Worm (Caenorhabditis elegans) whole organism, early embryonic: ENCODE measurements around the gene H04D03.4.

Source experiments
- B0310.2 ChIP-seq: sonication (generic microtip); optimal IDR thresholded peaks from 2 replicates; lab custom pipeline; 2016; ENCODE audit warnings: mild to moderate bottlenecking, missing genetic modification characterization, missing compliant biosample characterization
- aly-1 ChIP-seq: sonication (generic microtip); optimal IDR thresholded peaks from 2 replicates; lab custom pipeline; 2016; ENCODE audit warnings: missing genetic modification characterization, missing compliant biosample characterization
- ama-1 ChIP-seq: fragments of 150-350 bp; optimal IDR thresholded peaks from 2 replicates; lab custom pipeline; 2014
- ceh-13 ChIP-seq: fragments of 200-800 bp; sonication (Bioruptor generic); optimal IDR thresholded peaks from 2 replicates; lab custom pipeline; 2018; ENCODE audit warnings: mild to moderate bottlenecking, missing genetic modification characterization, missing compliant biosample characterization
- ceh-36 ChIP-seq: sonication (generic microtip); optimal IDR thresholded peaks from 2 replicates; lab custom pipeline; 2016; ENCODE audit warnings: missing genetic modification characterization, inconsistent platforms, missing compliant biosample characterization
- flt-1 ChIP-seq: fragments of 200-800 bp; sonication (Bioruptor generic); IDR thresholded peaks from 2 replicates; pipeline ENCODE4 v1.3.6; 2022; ENCODE audit warnings: missing genetic modification characterization, missing compliant biosample characterization
- hmbx-1 ChIP-seq: sonication (generic microtip); optimal IDR thresholded peaks from 2 replicates; lab custom pipeline; 2016; ENCODE audit warnings: mild to moderate bottlenecking, missing genetic modification characterization, missing compliant biosample characterization
- hmg-4 ChIP-seq: fragments of 200-800 bp; sonication (Bioruptor generic); optimal IDR thresholded peaks from 2 replicates; lab custom pipeline; 2018; ENCODE audit warnings: mild to moderate bottlenecking, missing genetic modification characterization, missing compliant biosample characterization
- pes-1 ChIP-seq: fragments of 200-800 bp; sonication (Bioruptor generic); IDR thresholded peaks from 2 replicates; pipeline ENCODE4 v1.3.6; 2022; ENCODE audit warnings: missing genetic modification reagents, missing genetic modification characterization, missing compliant biosample characterization
- scrt-1 ChIP-seq: fragments of 200-800 bp; sonication (Bioruptor generic); IDR thresholded peaks from 2 replicates; pipeline ENCODE4 v1.3.6; 2022; ENCODE audit warnings: missing genetic modification characterization, missing compliant biosample characterization
- tbx-11 ChIP-seq: fragments of 200-800 bp; sonication (Bioruptor generic); IDR thresholded peaks from 2 replicates; pipeline ENCODE4 v1.3.6; 2022; ENCODE audit warnings: missing genetic modification characterization, missing compliant biosample characterization

DNA sequence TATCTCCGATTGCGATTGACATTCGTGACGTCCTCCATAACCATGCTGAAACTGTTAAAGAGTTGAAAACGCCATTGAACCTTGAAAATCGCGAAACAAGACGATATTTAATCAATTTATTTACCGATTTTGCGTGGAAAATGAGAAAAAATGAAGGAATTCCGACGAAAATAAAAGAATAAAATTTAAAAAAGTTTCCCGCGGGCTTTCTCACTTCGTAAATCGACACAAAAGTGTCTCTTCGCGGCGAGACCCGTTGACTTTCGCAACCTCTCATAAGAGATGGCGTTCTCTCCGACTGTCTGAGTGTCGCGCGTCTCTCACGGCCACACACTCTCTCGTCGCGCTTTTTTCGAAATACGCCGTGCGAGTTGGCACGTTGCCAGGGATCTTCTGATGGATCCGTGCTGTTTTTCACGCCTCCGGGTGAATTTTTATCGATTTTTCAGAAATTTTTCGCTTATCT, 43.7 kb downstream of the H04D03.4 start, which contains the start of gene hat-1:
- no peak for TF ChIP-seq ama-1 (lab: Kevin White, UChicago)
- TF ChIP-seq ceh-36 (tag; lab: Kevin White, UChicago): no peak
- no peak for TF ChIP-seq tbx-11 (GFP tag; lab: Robert Waterston, UW)
- no peak for TF ChIP-seq hmg-4 (GFP tag; lab: Kevin White, UChicago)
- no peak for TF ChIP-seq ceh-13 (GFP tag; lab: Kevin White, UChicago)
- no peak for TF ChIP-seq hmbx-1 (tag; lab: Kevin White, UChicago)
- no peak for TF ChIP-seq flt-1 (GFP tag; lab: Robert Waterston, UW)
- TF ChIP-seq pes-1 (GFP tag; lab: Robert Waterston, UW): no peak
- TF ChIP-seq scrt-1 (GFP tag; lab: Robert Waterston, UW): no peak
- no peak for TF ChIP-seq aly-1 (tag; lab: Kevin White, UChicago)
- no peak for TF ChIP-seq B0310.2 (tag; lab: Kevin White, UChicago)
